Fruit fly (Drosophila melanogaster) whole organism, embryonic: ENCODE measurements around the gene et.

Source experiments
- Aef1 ChIP-seq: fragments of 200-800 bp; sonication (Bioruptor generic); IDR thresholded peaks from 3 replicates; pipeline ENCODE4 v1.3.6; 2022; ENCODE audit warnings: missing biosample characterization, missing genetic modification characterization
- Bgb ChIP-seq: fragments of 200-800 bp; sonication (Bioruptor generic); IDR thresholded peaks from 2 replicates; pipeline ENCODE4 v1.3.6; 2022; ENCODE audit warnings: missing biosample characterization, missing genetic modification characterization; ENCODE audit not compliant: partially characterized antibody
- BtbVII ChIP-seq: fragments of 200-800 bp; sonication (Bioruptor generic); optimal IDR thresholded peaks from 3 replicates; lab custom pipeline; 2017; ENCODE audit warnings: missing biosample characterization, mild to moderate bottlenecking, missing genetic modification characterization
- CG10147 ChIP-seq: fragments of 200-800 bp; sonication (Bioruptor generic); optimal IDR thresholded peaks from 2 replicates; lab custom pipeline; 2019; ENCODE audit warnings: missing biosample characterization, mild to moderate bottlenecking, missing genetic modification characterization, moderate library complexity
- CG11398 ChIP-seq: fragments of 200-800 bp; sonication (Bioruptor generic); optimal IDR thresholded peaks from 2 replicates; lab custom pipeline; 2016; ENCODE audit warnings: missing biosample characterization, missing genetic modification characterization
- CG12769 ChIP-seq: fragments of 200-800 bp; sonication (Bioruptor generic); optimal IDR thresholded peaks from 2 replicates; lab custom pipeline; 2019; ENCODE audit warnings: missing biosample characterization, mild to moderate bottlenecking, missing genetic modification characterization, moderate library complexity
- CG13424 ChIP-seq: fragments of 200-800 bp; sonication (Bioruptor generic); optimal IDR thresholded peaks from 2 replicates; lab custom pipeline; 2019; ENCODE audit warnings: missing biosample characterization, mild to moderate bottlenecking, missing genetic modification characterization, moderate library complexity
- CG14050 ChIP-seq: fragments of 200-800 bp; sonication (Bioruptor generic); IDR thresholded peaks from 3 replicates; pipeline ENCODE4 v1.3.6; 2022; ENCODE audit warnings: missing biosample characterization, missing genetic modification characterization
- CG17802 ChIP-seq: fragments of 200-800 bp; sonication (Bioruptor generic); optimal IDR thresholded peaks from 2 replicates; lab custom pipeline; 2018; ENCODE audit warnings: missing biosample characterization, mild to moderate bottlenecking, missing genetic modification characterization, moderate library complexity
- CG1832 ChIP-seq: fragments of 200-800 bp; sonication (Bioruptor generic); optimal IDR thresholded peaks from 2 replicates; lab custom pipeline; 2017; ENCODE audit warnings: missing biosample characterization, mild to moderate bottlenecking, missing genetic modification characterization, inconsistent platforms
- CG30403 ChIP-seq: fragments of 200-800 bp; sonication (Bioruptor generic); optimal IDR thresholded peaks from 3 replicates; lab custom pipeline; 2016; ENCODE audit warnings: missing biosample characterization, missing genetic modification characterization
- CG31365 ChIP-seq: fragments of 200-800 bp; sonication (Bioruptor generic); optimal IDR thresholded peaks from 2 replicates; lab custom pipeline; 2018; ENCODE audit warnings: missing biosample characterization, mild to moderate bottlenecking, missing genetic modification characterization
- CG5245 ChIP-seq: fragments of 200-800 bp; sonication (Bioruptor generic); optimal IDR thresholded peaks from 3 replicates; lab custom pipeline; 2016; ENCODE audit warnings: missing biosample characterization, missing genetic modification characterization
- CG6175 ChIP-seq: fragments of 200-800 bp; sonication (Bioruptor generic); IDR thresholded peaks from 3 replicates; pipeline ENCODE4 v1.3.6; 2022; ENCODE audit warnings: missing biosample characterization, missing genetic modification characterization
- CG6254 ChIP-seq: fragments of 200-800 bp; sonication (Bioruptor generic); optimal IDR thresholded peaks from 3 replicates; lab custom pipeline; 2017; ENCODE audit warnings: mild to moderate bottlenecking, missing biosample characterization, missing genetic modification reagents, missing genetic modification characterization
- CG7271 ChIP-seq: fragments of 200-800 bp; sonication (Bioruptor generic); optimal IDR thresholded peaks from 2 replicates; lab custom pipeline; 2018; ENCODE audit warnings: missing biosample characterization, mild to moderate bottlenecking, missing genetic modification characterization, moderate library complexity
- CG8478 ChIP-seq: fragments of >200 bp; optimal IDR thresholded peaks from 2 replicates; lab custom pipeline; 2018
- CTCF ChIP-seq: fragments of 200-800 bp; sonication (Bioruptor generic); optimal IDR thresholded peaks from 2 replicates; lab custom pipeline; 2017; ENCODE audit warnings: missing biosample characterization, mild to moderate bottlenecking, missing genetic modification characterization, moderate library complexity
- Doc2 ChIP-seq: fragments of 200-800 bp; sonication (Bioruptor generic); IDR thresholded peaks from 2 replicates; pipeline ENCODE4 v1.3.6; 2022; ENCODE audit warnings: missing biosample characterization, missing genetic modification characterization
- E2f1 ChIP-seq: fragments of 200-800 bp; sonication (Bioruptor generic); IDR thresholded peaks from 2 replicates; pipeline ENCODE4 v1.3.6; 2022; ENCODE audit warnings: missing biosample characterization, missing genetic modification characterization
- Hand ChIP-seq: fragments of 200-800 bp; sonication (Bioruptor generic); optimal IDR thresholded peaks from 2 replicates; lab custom pipeline; 2017; ENCODE audit warnings: mild to moderate bottlenecking, missing biosample characterization, missing genetic modification reagents, missing genetic modification characterization
- Kr ChIP-seq: fragments of 200-800 bp; sonication (Bioruptor generic); optimal IDR thresholded peaks from 2 replicates; lab custom pipeline; 2017; ENCODE audit warnings: missing biosample characterization, mild to moderate bottlenecking, missing genetic modification characterization
- Lpt ChIP-seq: fragments of >200 bp; optimal IDR thresholded peaks from 2 replicates; lab custom pipeline; 2018; ENCODE audit warnings: missing biosample characterization, missing genetic modification characterization
- MBD-R2 ChIP-seq: fragments of 200-800 bp; sonication (Bioruptor generic); IDR thresholded peaks from 2 replicates; pipeline ENCODE4 v1.3.6; 2022; ENCODE audit warnings: missing biosample characterization, missing genetic modification characterization
- Med ChIP-seq: fragments of 200-800 bp; sonication (Bioruptor generic); peaks from one replicate; lab custom pipeline; 2016; ENCODE audit warnings: missing biosample characterization, missing genetic modification characterization, mild to moderate bottlenecking, inconsistent platforms, moderate library complexity
- Myb ChIP-seq: fragments of 200-800 bp; sonication (Bioruptor generic); optimal IDR thresholded peaks from 2 replicates; lab custom pipeline; 2016; ENCODE audit warnings: missing biosample characterization, missing genetic modification characterization
- Rfx ChIP-seq: fragments of 200-800 bp; sonication (Bioruptor generic); IDR thresholded peaks from 2 replicates; pipeline ENCODE4 v1.3.6; 2022; ENCODE audit warnings: missing biosample characterization, missing genetic modification characterization
- Sin3A ChIP-seq: fragments of >200 bp; optimal IDR thresholded peaks from 2 replicates; lab custom pipeline; 2018
- Sry-δ ChIP-seq: fragments of 200-800 bp; sonication (Bioruptor generic); optimal IDR thresholded peaks from 2 replicates; lab custom pipeline; 2016; ENCODE audit warnings: missing biosample characterization, missing genetic modification characterization
- Ssrp ChIP-seq: fragments of 200-800 bp; sonication (Bioruptor generic); optimal IDR thresholded peaks from 2 replicates; lab custom pipeline; 2018; ENCODE audit warnings: missing biosample characterization, mild to moderate bottlenecking, missing genetic modification characterization, moderate library complexity
- Vsx1 ChIP-seq: fragments of 200-800 bp; sonication (Bioruptor generic); optimal IDR thresholded peaks from 2 replicates; lab custom pipeline; 2017; ENCODE audit warnings: missing biosample characterization, mild to moderate bottlenecking, missing genetic modification characterization, missing genetic modification reagents
- bcd ChIP-seq: fragments of 200-800 bp; sonication (Bioruptor generic); optimal IDR thresholded peaks from 2 replicates; lab custom pipeline; 2017; ENCODE audit warnings: missing biosample characterization, mild to moderate bottlenecking, missing genetic modification characterization
- bigmax ChIP-seq: fragments of 200-800 bp; sonication (Bioruptor generic); optimal IDR thresholded peaks from 2 replicates; lab custom pipeline; 2018; ENCODE audit warnings: missing biosample characterization, mild to moderate bottlenecking, missing genetic modification characterization
- br ChIP-seq: fragments of >200 bp; optimal IDR thresholded peaks from 2 replicates; lab custom pipeline; 2017
- cato ChIP-seq: fragments of 200-800 bp; sonication (Bioruptor generic); optimal IDR thresholded peaks from 2 replicates; lab custom pipeline; 2016; ENCODE audit warnings: missing biosample characterization, missing genetic modification characterization, borderline replicate concordance
- ems ChIP-seq: fragments of 200-800 bp; sonication (Bioruptor generic); optimal IDR thresholded peaks from 3 replicates; lab custom pipeline; 2016; ENCODE audit warnings: missing biosample characterization, missing genetic modification characterization
- ewg ChIP-seq: fragments of 200-800 bp; sonication (Bioruptor generic); optimal IDR thresholded peaks from 3 replicates; lab custom pipeline; 2017; ENCODE audit warnings: mild to moderate bottlenecking, missing biosample characterization, missing genetic modification reagents, missing genetic modification characterization
- hkb ChIP-seq, 2 experiments: fragments of 200-800 bp in 1 of 2; fragments of >200 bp in 1 of 2; sonication (Bioruptor generic) in 1 of 2; IDR thresholded peaks in 1 of 2; optimal IDR thresholded peaks in 1 of 2; 2 replicates each; pipeline versions ENCODE4 v1.3.6 to Lab custom; 2017 to 2022; ENCODE audit warnings: missing biosample characterization in 1 of 2, missing genetic modification characterization in 1 of 2
- lbe ChIP-seq: fragments of 200-800 bp; sonication (Bioruptor generic); optimal IDR thresholded peaks from 2 replicates; lab custom pipeline; 2016; ENCODE audit warnings: missing biosample characterization, mild to moderate bottlenecking, missing genetic modification characterization
- pfk ChIP-seq: fragments of 200-800 bp; sonication (Bioruptor generic); optimal IDR thresholded peaks from 2 replicates; lab custom pipeline; 2018; ENCODE audit warnings: missing biosample characterization, mild to moderate bottlenecking, missing genetic modification characterization, moderate library complexity
- pita ChIP-seq: fragments of 200-800 bp; sonication (Bioruptor generic); optimal IDR thresholded peaks from 2 replicates; lab custom pipeline; 2017; ENCODE audit warnings: missing biosample characterization, mild to moderate bottlenecking, missing genetic modification characterization
- sd ChIP-seq: fragments of 200-800 bp; sonication (Bioruptor generic); optimal IDR thresholded peaks from 3 replicates; lab custom pipeline; 2018; ENCODE audit warnings: missing biosample characterization, mild to moderate bottlenecking, missing genetic modification characterization, moderate library complexity
- sens-2 ChIP-seq: fragments of 200-800 bp; sonication (Bioruptor generic); IDR thresholded peaks from 2 replicates; pipeline ENCODE4 v1.3.6; 2022; ENCODE audit warnings: missing biosample characterization, missing genetic modification characterization
- slbo ChIP-seq: fragments of 200-800 bp; sonication (Bioruptor generic); IDR thresholded peaks from 2 replicates; pipeline ENCODE4 v1.3.6; 2022; ENCODE audit warnings: missing biosample characterization, missing genetic modification characterization
- sr ChIP-seq: fragments of 200-800 bp; sonication (Bioruptor generic); IDR thresholded peaks from 3 replicates; pipeline ENCODE4 v1.3.6; 2022; ENCODE audit warnings: missing biosample characterization, missing genetic modification characterization
- stc ChIP-seq: fragments of 200-800 bp; sonication (Bioruptor generic); IDR thresholded peaks from 2 replicates; pipeline ENCODE4 v1.3.6; 2022; ENCODE audit warnings: missing biosample characterization, missing genetic modification characterization
- tll ChIP-seq, 2 experiments: fragments of 200-800 bp in 1 of 2; fragments of >200 bp in 1 of 2; sonication (Bioruptor generic) in 1 of 2; optimal IDR thresholded peaks; 2 replicates each; lab custom pipeline; 2017 to 2019; ENCODE audit warnings: missing biosample characterization in 2 of 2, missing genetic modification characterization in 2 of 2, mild to moderate bottlenecking in 1 of 2, moderate library complexity in 1 of 2

et gene

DNA sequence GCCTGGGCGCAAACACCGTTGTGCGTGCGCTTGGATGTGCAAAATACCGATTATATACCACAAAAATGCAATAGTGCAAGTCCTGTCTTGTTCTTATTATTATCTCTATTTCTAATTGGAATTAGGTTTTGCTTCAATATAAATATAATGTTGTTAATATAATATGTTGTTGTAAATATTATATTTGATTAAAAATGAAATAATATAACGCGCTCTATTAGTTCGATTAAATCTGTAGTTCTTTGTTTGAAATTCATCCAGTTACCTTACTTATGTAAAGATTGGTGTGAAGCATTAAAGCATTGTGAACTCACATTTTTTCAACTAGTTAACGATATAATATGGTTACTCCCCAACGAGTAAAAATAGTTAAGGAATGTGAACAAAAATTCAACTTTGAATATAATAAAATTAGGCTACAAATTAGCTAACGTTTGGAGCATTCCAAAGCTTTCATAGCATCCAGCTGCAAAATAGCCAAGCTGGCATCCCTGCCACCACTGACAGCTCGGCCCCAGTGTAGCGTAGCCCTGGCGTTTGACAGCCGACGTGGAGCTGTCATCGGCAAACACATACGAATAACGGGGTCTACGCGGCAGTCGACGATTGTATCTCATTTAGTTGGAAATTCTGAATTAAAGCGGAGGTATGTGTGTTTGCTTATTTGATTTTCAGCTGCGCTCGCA, 32.7 kb downstream of the et start, which contains the start of the genes CG12237 and Sec61gamma (continued):
- 0 out of 2 replicates have a peak, but pooled peaks have one; percentile 5 for TF ChIP-seq stc
- TF ChIP-seq Vsx1 (GFP tag; lab: Kevin White, UChicago) = no peak
- TF ChIP-seq ems (GFP tag; lab: Kevin White, UChicago) = peak; percentile 1
- TF ChIP-seq CG11398 (GFP tag; lab: Kevin White, UChicago) = no peak
- TF ChIP-seq CG14050 (GFP tag; lab: Robert Waterston, UW) = no peak
- no peak for TF ChIP-seq tll (GFP tag; optimal IDR thresholded peaks at IDR 0.05; lab: Kevin White, UChicago)
- TF ChIP-seq BtbVII (GFP tag; lab: Kevin White, UChicago) = no peak
- TF ChIP-seq sens-2 (GFP tag; lab: Robert Waterston, UW) = no peak
- no peak for TF ChIP-seq CG5245 (GFP tag; lab: Kevin White, UChicago)
- no peak for TF ChIP-seq Doc2 (GFP tag; lab: Robert Waterston, UW)
- TF ChIP-seq bigmax (GFP tag; lab: Kevin White, UChicago) = no peak
- TF ChIP-seq br = no peak
- no peak for TF ChIP-seq cato

DNA sequence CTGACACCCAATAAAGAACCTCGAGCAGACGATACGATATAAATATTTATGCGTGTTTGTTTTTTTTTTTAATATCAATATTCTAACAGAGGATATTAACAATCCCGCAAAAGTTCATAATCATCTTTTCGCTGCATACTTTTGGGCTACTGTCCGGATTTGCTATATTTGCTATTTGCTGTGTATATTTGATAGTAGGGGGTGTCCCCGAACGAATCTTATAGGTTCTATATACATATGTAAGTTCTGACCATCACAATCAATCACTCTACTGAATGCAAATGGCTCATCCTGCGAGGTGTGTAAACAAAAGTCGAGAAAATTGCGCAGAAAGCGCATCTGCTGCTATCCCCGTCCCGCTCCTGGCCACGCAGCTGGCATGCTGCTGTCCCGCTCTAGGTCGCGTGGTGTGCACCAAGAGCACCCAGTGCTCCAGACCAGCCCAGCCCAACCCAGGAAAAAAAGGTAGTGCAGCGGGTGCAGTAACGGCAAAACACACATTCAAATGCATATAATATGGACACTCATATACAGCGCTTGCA, 34.9 kb downstream of the et start:
- TF ChIP-seq Aef1 (GFP tag; lab: Robert Waterston, UW) = no peak
- no peak for TF ChIP-seq sd
- TF ChIP-seq E2f1 (GFP tag; lab: Robert Waterston, UW) = no peak
- peak; percentile 34; the same call in 1 of the 2 replicates for TF ChIP-seq MBD-R2 (GFP tag; lab: Robert Waterston, UW)
- no peak for TF ChIP-seq CG13424 (tag; lab: Kevin White, UChicago)
- TF ChIP-seq Med (GFP tag; lab: Kevin White, UChicago) = peak; percentile 37
- TF ChIP-seq CG1832 (GFP tag; lab: Kevin White, UChicago) = peak; percentile 66
- TF ChIP-seq CG6254 (GFP tag; lab: Kevin White, UChicago) = peak; percentile 46
- 0 out of 2 replicates have a peak, but pooled peaks have one; percentile 13 for TF ChIP-seq Bgb (GFP tag; lab: Robert Waterston, UW)
- TF ChIP-seq lbe (GFP tag; lab: Kevin White, UChicago) = no peak
- peak; percentile 59 for TF ChIP-seq CG8478 (lab: Kevin White, UChicago)
- TF ChIP-seq hkb (optimal IDR thresholded peaks at IDR 0.05; lab: Kevin White, UChicago) = no peak
- TF ChIP-seq hkb (GFP tag; IDR thresholded peaks at IDR 0.05; lab: Robert Waterston, UW) = no peak

DNA sequence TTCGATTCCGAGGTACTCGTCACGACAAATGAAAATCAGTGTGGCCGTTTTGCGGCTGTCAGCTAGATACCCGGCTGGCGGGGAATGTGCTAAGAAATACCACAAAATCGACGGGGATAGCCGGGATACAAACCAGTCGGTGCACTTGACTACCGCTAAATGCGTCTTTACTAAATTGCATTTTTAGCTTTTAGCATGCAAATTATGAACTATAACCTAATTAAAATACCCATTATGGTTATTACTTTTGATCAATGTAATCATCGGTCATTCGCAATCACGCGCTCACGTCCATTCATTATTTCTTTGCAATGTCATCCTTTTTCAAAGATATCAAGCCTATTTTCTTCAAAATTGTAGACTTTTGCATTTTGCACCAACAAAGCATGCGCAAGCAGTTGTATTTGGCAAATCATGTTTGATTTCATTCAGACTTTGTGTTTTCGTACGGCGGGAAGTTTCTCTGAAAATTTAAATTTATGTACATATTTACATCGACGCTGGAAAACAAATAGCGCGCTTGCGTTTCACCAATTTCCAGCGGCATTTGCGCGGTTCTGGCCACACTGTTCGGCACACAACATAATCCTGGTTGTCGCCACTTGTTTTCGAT, 37.3 kb downstream of the et start, which contains the start of gene Rcd-1:
Gene Rcd-1, plus strand, starts transcription at position 440 of the 613 bp plus-strand sequence.
- TF ChIP-seq Myb (GFP tag; lab: Kevin White, UChicago) (peak; percentile 14), Ssrp (tag; lab: Kevin White, UChicago) (no peak), Aef1 (GFP tag; lab: Robert Waterston, UW) (no peak), CG6175 (GFP tag; lab: Robert Waterston, UW) (no peak), Lpt (GFP tag; lab: Kevin White, UChicago) (no peak), CG31365 (tag; lab: Kevin White, UChicago) (no peak), Kr (no peak), pfk (GFP tag; lab: Kevin White, UChicago) (no peak), Sry-δ (peak; percentile 50), Rfx (GFP tag; lab: Robert Waterston, UW) (peak; percentile 34; the same call in 1 of the 2 replicates), CG17802 (tag; lab: Kevin White, UChicago) (no peak), sr (no peak), CG7271 (tag; lab: Kevin White, UChicago) (no peak), CG12769 (no peak), Sin3A (peak; percentile 87), pita (GFP tag; lab: Kevin White, UChicago) (peak; percentile 79), Hand (GFP tag; lab: Kevin White, UChicago) (no peak), CG30403 (no peak), slbo (peak; percentile 22; the same call in 1 of the 2 replicates), CG10147 (GFP tag; lab: Kevin White, UChicago) (no peak), ewg (GFP tag; lab: Kevin White, UChicago) (peak; percentile 63), bcd (GFP tag; lab: Kevin White, UChicago) (no peak), CTCF (GFP tag; lab: Kevin White, UChicago) (peak; percentile 43)
